Worm (Caenorhabditis elegans) whole organism, L4 larva: Measurements from ENCODE around the gene F54C9.3.

Experiments used
- F44E2.7 ChIP-seq: fragments of 200-800 bp; sonication (Bioruptor generic); IDR thresholded peaks from 2 replicates; pipeline ENCODE4 v2.1.2; 2022; ENCODE audit warnings: missing genetic modification characterization, missing compliant biosample characterization
- T20F7.1 ChIP-seq: fragments of 200-800 bp; sonication (Bioruptor generic); optimal IDR thresholded peaks from 2 replicates; lab custom pipeline; 2018; ENCODE audit warnings: mild to moderate bottlenecking, missing genetic modification characterization, missing compliant biosample characterization
- ceh-44 ChIP-seq: fragments of 200-800 bp; sonication (Bioruptor generic); IDR thresholded peaks from 2 replicates; pipeline ENCODE4 v1.3.6; 2022; ENCODE audit warnings: missing genetic modification reagents, missing genetic modification characterization, missing compliant biosample characterization
- ctbp-1 ChIP-seq: fragments of 200-800 bp; sonication (Bioruptor generic); IDR thresholded peaks from 2 replicates; pipeline ENCODE4 v1.3.6; 2022; ENCODE audit warnings: missing genetic modification reagents, missing genetic modification characterization, missing compliant biosample characterization
- dmd-6 ChIP-seq: fragments of 200-800 bp; sonication (Bioruptor generic); IDR thresholded peaks from 2 replicates; pipeline ENCODE4 v1.3.6; 2022; ENCODE audit warnings: missing genetic modification reagents, missing genetic modification characterization, missing compliant biosample characterization
- dpl-1 ChIP-seq: fragments of 150-350 bp; optimal IDR thresholded peaks from 2 replicates; lab custom pipeline; 2014; ENCODE audit warnings: missing biosample characterization, missing genetic modification reagents, missing genetic modification characterization
- fos-1 ChIP-seq: fragments of 150-350 bp; optimal IDR thresholded peaks from 2 replicates; lab custom pipeline; 2014; ENCODE audit warnings: missing biosample characterization, missing genetic modification characterization
- gei-8 ChIP-seq: fragments of 200-800 bp; sonication (Bioruptor generic); optimal IDR thresholded peaks from 2 replicates; lab custom pipeline; 2018; ENCODE audit warnings: mild to moderate bottlenecking, missing genetic modification characterization, missing compliant biosample characterization
- hlh-30 ChIP-seq: sonication (generic microtip); optimal IDR thresholded peaks from 2 replicates; lab custom pipeline; 2017; ENCODE audit warnings: antibody characterized with exemption, mild to moderate bottlenecking, missing genetic modification characterization, missing compliant biosample characterization; ENCODE audit not compliant: insufficient read depth
- hmg-1.1 ChIP-seq: fragments of 200-800 bp; sonication (Bioruptor generic); IDR thresholded peaks from 2 replicates; pipeline ENCODE4 v1.3.6; 2022; ENCODE audit warnings: missing genetic modification reagents, missing genetic modification characterization, missing compliant biosample characterization
- lin-13 ChIP-seq: fragments of 150-350 bp; optimal IDR thresholded peaks from 2 replicates; lab custom pipeline; 2014; ENCODE audit warnings: missing biosample characterization, missing genetic modification reagents, missing genetic modification characterization
- lin-15B ChIP-seq: fragments of 150-350 bp; sonication (generic microtip); optimal IDR thresholded peaks from 3 replicates; lab custom pipeline; 2014; ENCODE audit warnings: missing biosample characterization, missing genetic modification characterization
- lin-38 ChIP-seq: fragments of 200-800 bp; sonication (Bioruptor generic); IDR thresholded peaks from 2 replicates; pipeline ENCODE4 v1.3.6; 2022; ENCODE audit warnings: missing genetic modification reagents, missing genetic modification characterization, missing compliant biosample characterization
- madf-5 ChIP-seq, 2 experiments: fragments of 200-800 bp; sonication (Bioruptor generic); IDR thresholded peaks; 2 replicates each; pipeline ENCODE4 v1.3.6; 2022; ENCODE audit warnings: missing compliant biosample characterization in 2 of 2, missing genetic modification characterization in 2 of 2
- mep-1 ChIP-seq: fragments of 150-350 bp; sonication (generic microtip); optimal IDR thresholded peaks from 3 replicates; lab custom pipeline; 2014; ENCODE audit warnings: missing biosample characterization, missing genetic modification characterization
- mes-2 ChIP-seq: sonication (generic microtip); optimal IDR thresholded peaks from 2 replicates; lab custom pipeline; 2016; ENCODE audit warnings: missing genotype, mild to moderate bottlenecking, missing genetic modification characterization, missing compliant biosample characterization; ENCODE audit not compliant: poor library complexity, severe bottlenecking
- mxl-3 ChIP-seq: fragments of 200-800 bp; sonication (Bioruptor generic); optimal IDR thresholded peaks from 2 replicates; lab custom pipeline; 2018; ENCODE audit warnings: mild to moderate bottlenecking, missing genetic modification characterization, missing compliant biosample characterization
- nhr-6 ChIP-seq: fragments of 150-350 bp; optimal IDR thresholded peaks from 2 replicates; lab custom pipeline; 2014; ENCODE audit warnings: missing biosample characterization, missing genetic modification characterization
- nhr-77 ChIP-seq: fragments of 150-350 bp; optimal IDR thresholded peaks from 2 replicates; lab custom pipeline; 2014; ENCODE audit warnings: missing biosample characterization, missing genetic modification characterization
- pqm-1 ChIP-seq: sonication (generic microtip); optimal IDR thresholded peaks from 2 replicates; lab custom pipeline; 2017; ENCODE audit warnings: missing biosample characterization, missing genetic modification characterization
- rbr-2 ChIP-seq: sonication (generic microtip); optimal IDR thresholded peaks from 2 replicates; lab custom pipeline; 2016; ENCODE audit warnings: missing genotype, missing genetic modification characterization, missing compliant biosample characterization
- saeg-2 ChIP-seq: fragments of 200-800 bp; sonication (Bioruptor generic); IDR thresholded peaks from 2 replicates; pipeline ENCODE4 v1.3.6; 2022; ENCODE audit warnings: missing genetic modification reagents, missing genetic modification characterization, missing compliant biosample characterization
- spr-3 ChIP-seq: fragments of 200-800 bp; sonication (Bioruptor generic); optimal IDR thresholded peaks from 2 replicates; lab custom pipeline; 2018; ENCODE audit warnings: mild to moderate bottlenecking, missing genetic modification characterization, missing compliant biosample characterization
- unc-62 ChIP-seq, 3 experiments: fragments of 150-350 bp in 1 of 3; sonication (generic microtip); optimal IDR thresholded peaks in 2 of 3; peaks in 1 of 3; 1 replicate in 1 of 3; 2 replicates in 2 of 3; lab custom pipeline; 2014 to 2017; ENCODE audit warnings: missing biosample characterization in 3 of 3, missing genetic modification characterization in 3 of 3, missing genetic modification reagents in 3 of 3, missing genotype in 1 of 3

F54C9.3 gene

DNA sequence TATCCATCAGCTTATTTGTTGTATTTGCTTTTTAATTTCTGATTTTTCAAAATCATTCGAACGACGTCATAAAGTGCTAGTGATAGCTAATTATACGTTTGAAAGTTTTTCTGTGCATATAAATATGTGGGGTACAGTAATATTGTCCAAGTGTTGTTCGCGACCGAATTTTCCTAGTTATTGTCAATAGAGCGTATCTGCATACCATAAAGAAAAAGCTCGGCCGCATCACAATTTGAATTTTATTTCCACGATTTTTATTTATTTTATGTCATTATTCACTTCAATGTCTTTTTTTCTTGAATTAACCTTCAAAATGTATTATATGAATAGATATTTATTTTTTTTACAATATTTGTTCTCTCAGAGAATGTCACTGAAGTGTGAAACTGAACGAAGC lies 49.9 kb downstream of the F54C9.3 start, which contains the start of gene rnh-2 (continued):
- peak; percentile 0 for TF ChIP-seq pqm-1 (tag; lab: Kevin White, UChicago)
- TF ChIP-seq lin-15B (tag; lab: Kevin White, UChicago), result peak; percentile 24
- peak; percentile 18 for TF ChIP-seq lin-13 (GFP tag; lab: Kevin White, UChicago)
- peak; percentile 31; the same call in 1 of the 2 replicates for TF ChIP-seq dmd-6 (GFP tag; lab: Robert Waterston, UW)
- peak; percentile 97 for TF ChIP-seq mes-2 (tag; lab: Kevin White, UChicago)
- no peak for TF ChIP-seq F44E2.7
- TF ChIP-seq nhr-6, result peak; percentile 45
- peak; percentile 30 for TF ChIP-seq hlh-30 (tag; lab: Kevin White, UChicago)
- peak; percentile 62 for TF ChIP-seq nhr-77
- no peak for TF ChIP-seq fos-1
- TF ChIP-seq T20F7.1 (GFP tag; lab: Kevin White, UChicago), result peak; percentile 79
- peak; percentile 99 for TF ChIP-seq lin-38 (GFP tag; lab: Robert Waterston, UW)
- TF ChIP-seq hmg-1.1 (GFP tag; lab: Robert Waterston, UW), result no peak
- TF ChIP-seq ceh-44 (GFP tag; lab: Robert Waterston, UW), result 0 out of 2 replicates have a peak, but pooled peaks have one; percentile 57
- TF ChIP-seq mep-1 (tag; lab: Kevin White, UChicago), result peak; percentile 82
- TF ChIP-seq saeg-2 (GFP tag; lab: Robert Waterston, UW), result no peak
- peak; percentile 49 for TF ChIP-seq rbr-2
- no peak for TF ChIP-seq spr-3
- TF ChIP-seq mxl-3, result peak; percentile 7
- no peak for TF ChIP-seq gei-8
- TF ChIP-seq ctbp-1 (GFP tag; lab: Robert Waterston, UW), result no peak
- TF ChIP-seq unc-62 (GFP tag; optimal IDR thresholded peaks at IDR 0.05 in 1 of 2; lab: Kevin White, UChicago), result peak in 1 of 2 experiments; percentile 96
- no peak for TF ChIP-seq unc-62 (tag; optimal IDR thresholded peaks at IDR 0.05; lab: Kevin White, UChicago)
- peak; percentile 70 for TF ChIP-seq dpl-1 (GFP tag; lab: Kevin White, UChicago)
- TF ChIP-seq madf-5 (GFP tag; IDR thresholded peaks at IDR 0.05; lab: Robert Waterston, UW), result no peak
